Fruit fly (Drosophila melanogaster): ENCODE measurements around the gene alt.

alt gene

DNA sequence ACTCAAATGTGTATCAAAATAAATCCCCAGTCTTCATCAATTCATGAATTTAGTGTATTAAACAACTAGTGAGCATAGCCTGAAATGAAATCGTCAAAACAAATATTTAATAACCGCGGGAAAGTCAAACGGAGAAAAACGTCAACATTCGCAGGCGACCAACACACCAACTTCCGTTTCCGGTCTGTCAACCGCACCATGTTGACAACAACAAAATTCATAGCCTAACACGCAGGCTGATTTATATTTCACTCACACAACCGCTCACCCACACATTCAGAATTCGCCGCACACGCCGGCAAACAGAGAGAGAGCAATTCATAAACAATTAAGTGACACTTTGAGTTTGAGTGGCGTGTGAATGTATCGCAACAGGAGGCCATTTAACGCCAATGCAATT lies 27.3 kb downstream of the alt start (continued):
- no peak for TF ChIP-seq zfh2 (GFP tag; optimal IDR thresholded peaks at IDR 0.05)
- TF ChIP-seq crc (GFP tag; optimal IDR thresholded peaks at IDR 0.05) = no peak
- TF ChIP-seq odd (GFP tag; optimal IDR thresholded peaks at IDR 0.05) = peak; percentile 63
- peak in 1 of 2 experiments; percentile 26 for TF ChIP-seq Hr51 (GFP tag; optimal IDR thresholded peaks at IDR 0.05)
- TF ChIP-seq PHDP (tag; optimal IDR thresholded peaks at IDR 0.05) = peak; percentile 64
- no peak for TF ChIP-seq lov (optimal IDR thresholded peaks at IDR 0.05)
- peak; percentile 77; the same call in 2 of the 3 replicates for TF ChIP-seq lov (GFP tag; IDR thresholded peaks at IDR 0.05)
- TF ChIP-seq CG17328 (GFP tag; IDR thresholded peaks at IDR 0.05) = peak; percentile 52
- TF ChIP-seq chm (GFP tag; IDR thresholded peaks at IDR 0.05) = peak; percentile 67
- TF ChIP-seq CG30403 (GFP tag; optimal IDR thresholded peaks at IDR 0.05) = no peak
- 0 out of 2 replicates have a peak, but pooled peaks have one; percentile 43 for TF ChIP-seq sens-2 (GFP tag; IDR thresholded peaks at IDR 0.05)
- TF ChIP-seq CG2116 (GFP tag; optimal IDR thresholded peaks at IDR 0.05) = peak; percentile 48
- TF ChIP-seq D (optimal IDR thresholded peaks at IDR 0.05) = no peak
- TF ChIP-seq D (GFP tag; optimal IDR thresholded peaks at IDR 0.05) = peak; percentile 3
- peak; percentile 21 for TF ChIP-seq dmrt11E (tag; optimal IDR thresholded peaks at IDR 0.05)
- TF ChIP-seq nau (GFP tag; optimal IDR thresholded peaks at IDR 0.05) = peak; percentile 15
- TF ChIP-seq CG11723 (GFP tag; optimal IDR thresholded peaks at IDR 0.05) = peak; percentile 22
- peak; percentile 10 for TF ChIP-seq caup (GFP tag; optimal IDR thresholded peaks at IDR 0.05; ENCODE audit: severe bottlenecking)
- TF ChIP-seq Sox100B (GFP tag; optimal IDR thresholded peaks at IDR 0.05) = peak; percentile 30
- peak; percentile 57 for TF ChIP-seq unpg (GFP tag; optimal IDR thresholded peaks at IDR 0.05)
- TF ChIP-seq sob (GFP tag; IDR thresholded peaks at IDR 0.05) = 0 out of 2 replicates have a peak, but pooled peaks have one; percentile 18
- no peak for TF ChIP-seq sc (optimal IDR thresholded peaks at IDR 0.05)
- peak; percentile 43 for TF ChIP-seq sc (GFP tag; optimal IDR thresholded peaks at IDR 0.05)
- peak; percentile 39 for TF ChIP-seq CG13775 (GFP tag; optimal IDR thresholded peaks at IDR 0.05)
- no peak for TF ChIP-seq gfzf (GFP tag; optimal IDR thresholded peaks at IDR 0.05)
- TF ChIP-seq CG14014 (GFP tag; IDR thresholded peaks at IDR 0.05) = peak; percentile 24; the same call in 1 of the 2 replicates
- 0 out of 3 replicates have a peak, but pooled peaks have one; percentile 76 for TF ChIP-seq CG2199 (GFP tag; IDR thresholded peaks at IDR 0.05)
- TF ChIP-seq CG17612 (GFP tag; IDR thresholded peaks at IDR 0.05) = no peak
- no peak for TF ChIP-seq h (optimal IDR thresholded peaks at IDR 0.05)
- TF ChIP-seq CG33557 (GFP tag; optimal IDR thresholded peaks at IDR 0.05) = peak; percentile 59
- no peak for TF ChIP-seq CG7839 (tag; optimal IDR thresholded peaks at IDR 0.05)
- TF ChIP-seq Lhr (GFP tag; optimal IDR thresholded peaks at IDR 0.05) = peak; percentile 20
- TF ChIP-seq wek (GFP tag; optimal IDR thresholded peaks at IDR 0.05) = peak; percentile 65
- no peak for TF ChIP-seq br (optimal IDR thresholded peaks at IDR 0.05)
- TF ChIP-seq bsh (GFP tag; optimal IDR thresholded peaks at IDR 0.05) = peak in 1 of 2 experiments; percentile 46
- TF ChIP-seq Mrtf (GFP tag; IDR thresholded peaks at IDR 0.05) = no peak
- peak; percentile 15 for TF ChIP-seq CG11504 (tag; optimal IDR thresholded peaks at IDR 0.05)
- no peak for TF ChIP-seq pnt (GFP tag; optimal IDR thresholded peaks at IDR 0.05)
- peak; percentile 16; the same call in 1 of the 2 replicates for TF ChIP-seq ranshi (GFP tag; IDR thresholded peaks at IDR 0.05)
- TF ChIP-seq ATbp (GFP tag; optimal IDR thresholded peaks at IDR 0.05) = peak; percentile 58
- no peak for TF ChIP-seq disco-r (GFP tag; optimal IDR thresholded peaks at IDR 0.05)
- no peak for TF ChIP-seq CG13894 (tag; optimal IDR thresholded peaks at IDR 0.05)
- peak; percentile 7 for TF ChIP-seq CG15479 (GFP tag; optimal IDR thresholded peaks at IDR 0.05)
- TF ChIP-seq Ets97D (GFP tag; optimal IDR thresholded peaks at IDR 0.05) = peak; percentile 96
- TF ChIP-seq CG8924 (tag; optimal IDR thresholded peaks at IDR 0.05) = no peak
- no peak for TF ChIP-seq CG1024 (GFP tag; IDR thresholded peaks at IDR 0.05)
- TF ChIP-seq Mes4 (GFP tag; optimal IDR thresholded peaks at IDR 0.05) = peak; percentile 17
- TF ChIP-seq Oli (tag; optimal IDR thresholded peaks at IDR 0.05) = peak; percentile 5
- peak; percentile 7 for TF ChIP-seq sqz (GFP tag; optimal IDR thresholded peaks at IDR 0.05)
- TF ChIP-seq CrebB (tag; optimal IDR thresholded peaks at IDR 0.05) = peak; percentile 44
- peak; percentile 3 for TF ChIP-seq bcd (GFP tag; optimal IDR thresholded peaks at IDR 0.05)
